Worm (Caenorhabditis elegans) whole organism, young adult: ENCODE measurements around the gene B0563.18.

Experiments used
- B0019.2 ChIP-seq: fragments of 200-800 bp; sonication (Bioruptor generic); conservative IDR thresholded peaks from 2 replicates; pipeline ENCODE4 v1.3.6; 2022; ENCODE audit warnings: missing genetic modification reagents, missing genetic modification characterization, missing compliant biosample characterization
- B0035.1 ChIP-seq: sonication (generic microtip); optimal IDR thresholded peaks from 2 replicates; lab custom pipeline; 2016; ENCODE audit warnings: missing genetic modification characterization, mild to moderate bottlenecking, missing compliant biosample characterization, missing genotype, missing genetic modification reagents
- F22D6.2 ChIP-seq: sonication (generic microtip); optimal IDR thresholded peaks from 2 replicates; lab custom pipeline; 2016; ENCODE audit warnings: mild to moderate bottlenecking, missing genetic modification characterization, missing compliant biosample characterization
- K11D2.4 ChIP-seq: fragments of 200-800 bp; sonication (Bioruptor generic); IDR thresholded peaks from 2 replicates; pipeline ENCODE4 v1.3.6; 2022; ENCODE audit warnings: missing genetic modification reagents, missing genetic modification characterization, missing compliant biosample characterization
- K12H6.12 ChIP-seq: fragments of 200-800 bp; sonication (Bioruptor generic); optimal IDR thresholded peaks from 2 replicates; lab custom pipeline; 2018; ENCODE audit warnings: mild to moderate bottlenecking, missing genetic modification characterization, missing compliant biosample characterization
- athp-1 ChIP-seq: sonication (generic microtip); optimal IDR thresholded peaks from 2 replicates; lab custom pipeline; 2017; ENCODE audit warnings: mild to moderate bottlenecking, missing genetic modification characterization, missing compliant biosample characterization
- attf-5 ChIP-seq: fragments of 200-800 bp; sonication (Bioruptor generic); optimal IDR thresholded peaks from 2 replicates; lab custom pipeline; 2018; ENCODE audit warnings: mild to moderate bottlenecking, missing genetic modification characterization, missing compliant biosample characterization
- bed-1 ChIP-seq: fragments of 200-800 bp; sonication (Bioruptor generic); IDR thresholded peaks from 2 replicates; pipeline ENCODE4 v1.3.6; 2022; ENCODE audit warnings: missing genetic modification reagents, missing genetic modification characterization, missing compliant biosample characterization
- bed-2 ChIP-seq: fragments of 200-800 bp; sonication (Bioruptor generic); IDR thresholded peaks from 2 replicates; pipeline ENCODE4 v1.3.6; 2022; ENCODE audit warnings: missing genetic modification reagents, missing genetic modification characterization, missing compliant biosample characterization
- cebp-1 ChIP-seq, 2 experiments: fragments of 200-800 bp in 1 of 2; sonication (Bioruptor generic) in 1 of 2; sonication (generic microtip) in 1 of 2; IDR thresholded peaks in 1 of 2; optimal IDR thresholded peaks in 1 of 2; 2 replicates each; pipeline versions ENCODE4 v1.3.6 to Lab custom; 2017 to 2022; ENCODE audit warnings: missing compliant biosample characterization in 2 of 2, missing genetic modification characterization in 2 of 2, mild to moderate bottlenecking in 1 of 2, missing genetic modification reagents in 1 of 2, moderate library complexity in 1 of 2
- chd-7 ChIP-seq: sonication (generic microtip); optimal IDR thresholded peaks from 2 replicates; lab custom pipeline; 2016; ENCODE audit warnings: mild to moderate bottlenecking, missing genetic modification characterization, moderate library complexity, missing compliant biosample characterization
- dox-1 ChIP-seq: fragments of 200-800 bp; sonication (Bioruptor generic); IDR thresholded peaks from 2 replicates; pipeline ENCODE4 v1.3.6; 2022; ENCODE audit warnings: missing genetic modification reagents, missing genetic modification characterization, missing compliant biosample characterization
- egrh-3 ChIP-seq: fragments of 200-800 bp; sonication (Bioruptor generic); IDR thresholded peaks from 2 replicates; pipeline ENCODE4 v1.3.6; 2022; ENCODE audit warnings: missing genetic modification reagents, missing genetic modification characterization, missing compliant biosample characterization
- fkh-3 ChIP-seq: sonication (generic microtip); optimal IDR thresholded peaks from 2 replicates; lab custom pipeline; 2016; ENCODE audit warnings: mild to moderate bottlenecking, missing genetic modification characterization, missing compliant biosample characterization
- hlh-26 ChIP-seq: fragments of 200-800 bp; sonication (Bioruptor generic); conservative IDR thresholded peaks from 2 replicates; pipeline ENCODE4 v1.3.6; 2022; ENCODE audit warnings: missing genetic modification reagents, missing genetic modification characterization, missing compliant biosample characterization
- hmg-1.2 ChIP-seq: fragments of 200-800 bp; sonication (Bioruptor generic); IDR thresholded peaks from 2 replicates; pipeline ENCODE4 v1.3.6; 2022; ENCODE audit warnings: missing genetic modification reagents, missing genetic modification characterization, missing compliant biosample characterization
- let-607 ChIP-seq, 2 experiments: fragments of 200-800 bp in 1 of 2; sonication (Bioruptor generic) in 1 of 2; sonication (generic microtip) in 1 of 2; optimal IDR thresholded peaks; 2 replicates each; lab custom pipeline; 2016 to 2018; ENCODE audit warnings: mild to moderate bottlenecking in 2 of 2, missing compliant biosample characterization in 2 of 2, missing genetic modification characterization in 2 of 2, moderate library complexity in 2 of 2, missing genotype in 1 of 2
- lin-26 ChIP-seq: fragments of 200-800 bp; sonication (Bioruptor generic); IDR thresholded peaks from 2 replicates; pipeline ENCODE4 v1.3.6; 2022; ENCODE audit warnings: missing genetic modification reagents, missing genetic modification characterization, missing compliant biosample characterization
- lin-40 ChIP-seq: sonication (generic microtip); optimal IDR thresholded peaks from 2 replicates; lab custom pipeline; 2016; ENCODE audit warnings: missing genetic modification characterization, mild to moderate bottlenecking, missing compliant biosample characterization, missing genotype, missing genetic modification reagents
- lin-54 ChIP-seq: fragments of 200-800 bp; sonication (Bioruptor generic); optimal IDR thresholded peaks from 2 replicates; lab custom pipeline; 2018; ENCODE audit warnings: mild to moderate bottlenecking, missing genetic modification characterization, missing compliant biosample characterization
- madf-3 ChIP-seq: fragments of 200-800 bp; sonication (Bioruptor generic); IDR thresholded peaks from 2 replicates; pipeline ENCODE4 v1.3.6; 2022; ENCODE audit warnings: missing genetic modification reagents, missing genetic modification characterization, missing compliant biosample characterization
- madf-6 ChIP-seq: fragments of 200-800 bp; sonication (Bioruptor generic); IDR thresholded peaks from 2 replicates; pipeline ENCODE4 v1.3.6; 2022; ENCODE audit warnings: missing genetic modification reagents, missing genetic modification characterization, missing compliant biosample characterization
- mcd-1 ChIP-seq: fragments of 200-800 bp; sonication (Bioruptor generic); IDR thresholded peaks from 2 replicates; pipeline ENCODE4 v1.3.6; 2022; ENCODE audit warnings: missing genetic modification reagents, missing genetic modification characterization, missing compliant biosample characterization
- nfya-1 ChIP-seq: sonication (generic microtip); optimal IDR thresholded peaks from 2 replicates; lab custom pipeline; 2017; ENCODE audit warnings: antibody characterized with exemption, missing compliant biosample characterization, missing genetic modification characterization, borderline replicate concordance; ENCODE audit not compliant: insufficient read depth
- nfya-2 ChIP-seq: fragments of 200-800 bp; sonication (Bioruptor generic); IDR thresholded peaks from 2 replicates; pipeline ENCODE4 v1.3.6; 2022; ENCODE audit warnings: missing genetic modification reagents, missing genetic modification characterization, missing compliant biosample characterization
- nhr-179 ChIP-seq: sonication (generic microtip); optimal IDR thresholded peaks from 2 replicates; lab custom pipeline; 2016; ENCODE audit warnings: mild to moderate bottlenecking, missing genetic modification characterization, missing compliant biosample characterization
- nhr-27 ChIP-seq: fragments of 200-800 bp; sonication (Bioruptor generic); optimal IDR thresholded peaks from 2 replicates; lab custom pipeline; 2018; ENCODE audit warnings: mild to moderate bottlenecking, missing genetic modification characterization, moderate library complexity, missing compliant biosample characterization
- nhr-80 ChIP-seq: sonication (generic microtip); optimal IDR thresholded peaks from 2 replicates; lab custom pipeline; 2016; ENCODE audit warnings: missing genetic modification characterization, missing compliant biosample characterization
- repo-1 ChIP-seq: sonication (generic microtip); optimal IDR thresholded peaks from 2 replicates; lab custom pipeline; 2017; ENCODE audit warnings: mild to moderate bottlenecking, missing genetic modification characterization, missing compliant biosample characterization
- sdz-38 ChIP-seq: sonication (generic microtip); optimal IDR thresholded peaks from 2 replicates; lab custom pipeline; 2016; ENCODE audit warnings: missing genotype, missing genetic modification characterization, missing compliant biosample characterization
- snpc-1.1 ChIP-seq: sonication (generic microtip); optimal IDR thresholded peaks from 2 replicates; lab custom pipeline; 2017; ENCODE audit warnings: missing genetic modification characterization, mild to moderate bottlenecking, missing compliant biosample characterization, antibody characterized with exemption, moderate library complexity, missing genotype, missing genetic modification reagents; ENCODE audit not compliant: insufficient read depth
- somi-1 ChIP-seq: fragments of 200-800 bp; sonication (Bioruptor generic); optimal IDR thresholded peaks from 2 replicates; lab custom pipeline; 2018; ENCODE audit warnings: mild to moderate bottlenecking, missing genetic modification characterization, missing compliant biosample characterization
- tbx-9 ChIP-seq: sonication (generic microtip); optimal IDR thresholded peaks from 2 replicates; lab custom pipeline; 2016; ENCODE audit warnings: borderline replicate concordance, missing genetic modification characterization, inconsistent platforms, missing compliant biosample characterization
- unc-62 ChIP-seq: fragments of 150-350 bp; optimal IDR thresholded peaks from 2 replicates; lab custom pipeline; 2014; ENCODE audit warnings: missing biosample characterization, missing genetic modification reagents, missing genetic modification characterization
- zfh-2 ChIP-seq: fragments of 200-800 bp; sonication (Bioruptor generic); conservative IDR thresholded peaks from 2 replicates; pipeline ENCODE4 v1.3.6; 2022; ENCODE audit warnings: missing genetic modification reagents, missing genetic modification characterization, missing compliant biosample characterization
- zim-3 ChIP-seq: sonication (generic microtip); optimal IDR thresholded peaks from 2 replicates; lab custom pipeline; 2017; ENCODE audit warnings: mild to moderate bottlenecking, missing genetic modification characterization, moderate library complexity, missing compliant biosample characterization
- ztf-3 ChIP-seq: fragments of 200-800 bp; sonication (Bioruptor generic); optimal IDR thresholded peaks from 2 replicates; lab custom pipeline; 2018; ENCODE audit warnings: mild to moderate bottlenecking, missing genetic modification characterization, missing compliant biosample characterization

The B0563.18 gene

ce11 chrX:9150269-9150744, 22.1 kb upstream of the B0563.18 start, which contains the start of gene tmbi-4:
Gene tmbi-4 (plus strand): TSS chrX:9150694.
- TF ChIP-seq cebp-1 (GFP tag; IDR thresholded peaks at IDR 0.05; lab: Robert Waterston, UW) (no peak), cebp-1 (tag; optimal IDR thresholded peaks at IDR 0.05; lab: Kevin White, UChicago) (peak; percentile 52), hmg-1.2 (GFP tag; lab: Robert Waterston, UW) (peak; percentile 83), B0035.1 (no peak), snpc-1.1 (tag; lab: Kevin White, UChicago) (no peak), zfh-2 (GFP tag; lab: Robert Waterston, UW) (no peak), hlh-26 (GFP tag; lab: Robert Waterston, UW) (no peak), mcd-1 (GFP tag; lab: Robert Waterston, UW) (peak; percentile 69), nfya-2 (no peak), tbx-9 (no peak), lin-40 (tag; lab: Kevin White, UChicago) (peak; percentile 53), bed-1 (GFP tag; lab: Robert Waterston, UW) (no peak), attf-5 (peak; percentile 33), nhr-80 (tag; lab: Kevin White, UChicago) (peak; percentile 56), chd-7 (tag; lab: Kevin White, UChicago) (no peak), unc-62 (GFP tag; lab: Kevin White, UChicago) (peak; percentile 15), nhr-179 (tag; lab: Kevin White, UChicago) (no peak), F22D6.2 (tag; lab: Kevin White, UChicago) (no peak), egrh-3 (GFP tag; lab: Robert Waterston, UW) (no peak), sdz-38 (tag; lab: Kevin White, UChicago) (no peak), madf-6 (GFP tag; lab: Robert Waterston, UW) (no peak), athp-1 (tag; lab: Kevin White, UChicago) (no peak), let-607 (tag; optimal IDR thresholded peaks at IDR 0.05; lab: Kevin White, UChicago) (peak in 1 of 2 experiments; percentile 57), K12H6.12 (tag; lab: Kevin White, UChicago) (peak; percentile 8), K11D2.4 (GFP tag; lab: Robert Waterston, UW) (0 out of 2 replicates have a peak, but pooled peaks have one; percentile 31), lin-26 (GFP tag; lab: Robert Waterston, UW) (no peak), repo-1 (tag; lab: Kevin White, UChicago) (no peak), lin-54 (GFP tag; lab: Kevin White, UChicago) (no peak)

ce11 chrX:9154216-9154615, 18.2 kb upstream of the B0563.18 start, which contains the start of gene B0563.7:
Gene B0563.7 (minus strand): TSS chrX:9154316.
- TF ChIP-seq madf-3 (GFP tag; lab: Robert Waterston, UW), result no peak
- no peak for TF ChIP-seq somi-1 (GFP tag; lab: Kevin White, UChicago)
- no peak for TF ChIP-seq sdz-38 (tag; lab: Kevin White, UChicago)
- no peak for TF ChIP-seq let-607 (tag; optimal IDR thresholded peaks at IDR 0.05; lab: Kevin White, UChicago)
- TF ChIP-seq unc-62 (GFP tag; lab: Kevin White, UChicago), result no peak
- TF ChIP-seq bed-2 (GFP tag; lab: Robert Waterston, UW), result no peak
- no peak for TF ChIP-seq attf-5
- no peak for TF ChIP-seq nfya-1 (tag; lab: Kevin White, UChicago)
- TF ChIP-seq nhr-27 (tag; lab: Kevin White, UChicago), result no peak
- TF ChIP-seq zim-3 (tag; lab: Kevin White, UChicago), result no peak

- TF ChIP-seq B0019.2 (GFP tag; lab: Robert Waterston, UW) (no peak), ztf-3 (GFP tag; lab: Kevin White, UChicago) (no peak), fkh-3 (no peak), dox-1 (GFP tag; lab: Robert Waterston, UW) (no peak), K11D2.4 (GFP tag; lab: Robert Waterston, UW) (no peak)
Observed at ce11 chrX:9155751-9156150, 16.6 kb upstream of the B0563.18 start.
